Worm (Caenorhabditis elegans): ENCODE data around the gene srz-95.

DNA sequence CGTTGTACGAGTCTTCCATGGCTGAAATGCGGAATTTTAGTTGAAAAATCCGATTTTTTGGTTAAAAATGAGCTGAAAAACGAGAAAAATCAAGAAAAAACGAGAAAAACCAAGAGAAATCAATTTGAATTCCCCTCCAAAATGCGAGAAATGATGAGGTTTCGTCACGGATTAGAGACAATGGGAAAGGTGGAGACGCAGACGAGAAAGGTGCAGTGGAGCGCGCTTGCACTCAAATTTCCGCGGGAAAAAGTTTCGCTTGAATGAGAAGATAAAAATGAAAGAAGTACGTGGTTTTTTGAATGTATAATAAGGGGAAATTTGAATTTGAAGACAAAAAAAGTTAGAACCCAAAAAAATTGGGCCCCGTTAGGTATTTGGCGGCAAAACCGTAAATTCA, 26.2 kb upstream of the srz-95 start, which contains the start of gene efl-1:
- no peak for TF ChIP-seq him-1 (tag; optimal IDR thresholded peaks at IDR 0.05)
- peak; percentile 86 for TF ChIP-seq W03F9.2 (tag; optimal IDR thresholded peaks at IDR 0.05)
- TF ChIP-seq dao-5 (tag; optimal IDR thresholded peaks at IDR 0.05) = no peak

All from whole organism, L4/young adult.